Fruit fly (Drosophila melanogaster) whole organism, adult: Measurements from ENCODE around the gene Arpc1.

ENCODE experiments used
- CG12768 ChIP-seq: fragments of 200-800 bp; sonication (Bioruptor generic); optimal IDR thresholded peaks from 2 replicates; lab custom pipeline; 2017; ENCODE audit warnings: missing biosample characterization, missing genetic modification characterization, mild to moderate bottlenecking, moderate library complexity, missing genetic modification reagents
- CG1620 ChIP-seq: fragments of 200-800 bp; sonication (Bioruptor generic); optimal IDR thresholded peaks from 2 replicates; lab custom pipeline; 2016; ENCODE audit warnings: missing biosample characterization, missing genetic modification characterization
- CG33017 ChIP-seq: fragments of 200-800 bp; sonication (Bioruptor generic); optimal IDR thresholded peaks from 2 replicates; lab custom pipeline; 2018; ENCODE audit warnings: missing biosample characterization, mild to moderate bottlenecking, missing genetic modification characterization, moderate library complexity
- Crg-1 ChIP-seq: fragments of 200-800 bp; sonication (Bioruptor generic); optimal IDR thresholded peaks from 2 replicates; lab custom pipeline; 2016; ENCODE audit warnings: missing biosample characterization, missing genetic modification characterization
- Hr96 ChIP-seq: fragments of 200-800 bp; sonication (Bioruptor generic); optimal IDR thresholded peaks from 2 replicates; lab custom pipeline; 2016; ENCODE audit warnings: missing biosample characterization, missing genetic modification characterization
- kay ChIP-seq: fragments of 200-800 bp; sonication (Bioruptor generic); peaks from one replicate; lab custom pipeline; 2016; ENCODE audit warnings: missing biosample characterization, missing genetic modification characterization, borderline replicate concordance
- ovo ChIP-seq: fragments of 200-800 bp; sonication (Bioruptor generic); optimal IDR thresholded peaks from 2 replicates; lab custom pipeline; 2016; ENCODE audit warnings: missing biosample characterization, missing genetic modification characterization
- pad ChIP-seq: fragments of 200-800 bp; sonication (Bioruptor generic); optimal IDR thresholded peaks from 3 replicates; lab custom pipeline; 2017; ENCODE audit warnings: missing biosample characterization, missing genetic modification characterization, mild to moderate bottlenecking, moderate library complexity, missing genetic modification reagents
- tj ChIP-seq: fragments of 200-800 bp; sonication (Bioruptor generic); optimal IDR thresholded peaks from 3 replicates; lab custom pipeline; 2017; ENCODE audit warnings: missing biosample characterization, mild to moderate bottlenecking, missing genetic modification characterization, moderate library complexity

DNA sequence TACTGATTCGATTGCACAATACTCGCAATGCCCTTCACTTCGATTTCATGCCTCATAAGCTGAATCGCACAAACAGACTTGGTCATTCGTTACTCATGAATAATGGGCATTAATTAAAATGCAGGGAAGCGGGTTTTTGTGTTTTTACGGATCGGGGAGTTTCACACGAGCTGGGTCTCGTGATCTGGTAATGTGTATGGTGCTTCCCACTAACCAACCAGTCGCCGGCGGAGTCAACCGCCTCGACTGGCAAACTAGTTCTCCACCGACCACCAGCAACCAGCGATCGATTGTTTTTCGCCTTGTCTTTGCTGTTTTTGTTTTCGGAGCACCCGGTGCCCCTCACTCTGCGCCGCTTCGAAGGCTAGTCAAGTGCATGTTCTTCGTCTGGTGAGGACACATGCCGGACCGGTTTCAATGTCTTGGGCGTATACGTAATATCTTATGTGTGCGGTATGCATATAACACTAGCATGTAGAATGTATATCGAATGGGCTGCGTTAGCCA lies 24.9 kb downstream of the Arpc1 start:
- TF ChIP-seq Hr96 (GFP tag; lab: Kevin White, UChicago) (no peak), kay (GFP tag; lab: Kevin White, UChicago) (no peak), CG33017 (tag; lab: Kevin White, UChicago) (no peak), Crg-1 (GFP tag; lab: Kevin White, UChicago) (no peak), CG1620 (GFP tag; lab: Kevin White, UChicago) (no peak), tj (GFP tag; lab: Kevin White, UChicago) (no peak), ovo (GFP tag; lab: Kevin White, UChicago) (no peak), CG12768 (GFP tag; lab: Kevin White, UChicago) (no peak), pad (GFP tag; lab: Kevin White, UChicago) (no peak)
